Fruit fly (Drosophila melanogaster) whole organism, embryonic: ENCODE measurements around the gene aop.

Source experiments
- Atf3 ChIP-seq: fragments of 200-800 bp; sonication (Bioruptor generic); optimal IDR thresholded peaks from 3 replicates; lab custom pipeline; 2016; ENCODE audit warnings: missing biosample characterization, missing genetic modification characterization
- Bgb ChIP-seq: fragments of 200-800 bp; sonication (Bioruptor generic); IDR thresholded peaks from 2 replicates; pipeline ENCODE4 v1.3.6; 2022; ENCODE audit warnings: missing biosample characterization, missing genetic modification characterization; ENCODE audit not compliant: partially characterized antibody
- BtbVII ChIP-seq: fragments of 200-800 bp; sonication (Bioruptor generic); optimal IDR thresholded peaks from 3 replicates; lab custom pipeline; 2017; ENCODE audit warnings: missing biosample characterization, mild to moderate bottlenecking, missing genetic modification characterization
- CG10209 ChIP-seq: fragments of 200-800 bp; sonication (Bioruptor generic); optimal IDR thresholded peaks from 3 replicates; lab custom pipeline; 2017; ENCODE audit warnings: missing biosample characterization, mild to moderate bottlenecking, missing genetic modification characterization, missing genetic modification reagents
- CG10431 ChIP-seq: fragments of 200-800 bp; sonication (Bioruptor generic); optimal IDR thresholded peaks from 3 replicates; lab custom pipeline; 2018; ENCODE audit warnings: missing biosample characterization, mild to moderate bottlenecking, missing genetic modification characterization
- CG12071 ChIP-seq: fragments of 200-800 bp; sonication (Bioruptor generic); optimal IDR thresholded peaks from 3 replicates; lab custom pipeline; 2018; ENCODE audit warnings: missing biosample characterization, mild to moderate bottlenecking, missing genetic modification characterization
- CG12104 ChIP-seq: fragments of 200-800 bp; sonication (Bioruptor generic); optimal IDR thresholded peaks from 3 replicates; lab custom pipeline; 2016; ENCODE audit warnings: missing biosample characterization, missing genetic modification characterization
- CG12659 ChIP-seq: fragments of 200-800 bp; sonication (Bioruptor generic); optimal IDR thresholded peaks from 3 replicates; lab custom pipeline; 2017; ENCODE audit warnings: mild to moderate bottlenecking, missing biosample characterization, missing genetic modification reagents, missing genetic modification characterization
- CG13424 ChIP-seq: fragments of 200-800 bp; sonication (Bioruptor generic); optimal IDR thresholded peaks from 2 replicates; lab custom pipeline; 2019; ENCODE audit warnings: missing biosample characterization, mild to moderate bottlenecking, missing genetic modification characterization, moderate library complexity
- CG15269 ChIP-seq: fragments of 200-800 bp; sonication (Bioruptor generic); optimal IDR thresholded peaks from 2 replicates; lab custom pipeline; 2018; ENCODE audit warnings: missing biosample characterization, mild to moderate bottlenecking, missing genetic modification characterization, moderate library complexity
- CG15479 ChIP-seq: fragments of 200-800 bp; sonication (Bioruptor generic); optimal IDR thresholded peaks from 3 replicates; lab custom pipeline; 2019; ENCODE audit warnings: missing biosample characterization, mild to moderate bottlenecking, missing genetic modification characterization, moderate library complexity
- CG2712 ChIP-seq: fragments of 200-800 bp; optimal IDR thresholded peaks from 3 replicates; lab custom pipeline; 2019; ENCODE audit warnings: missing biosample characterization, mild to moderate bottlenecking, missing genetic modification characterization, moderate library complexity
- CG3163 ChIP-seq: fragments of 200-800 bp; sonication (Bioruptor generic); optimal IDR thresholded peaks from 3 replicates; lab custom pipeline; 2016; ENCODE audit warnings: missing biosample characterization, missing genetic modification characterization
- CG32767 ChIP-seq: fragments of 200-800 bp; sonication (Bioruptor generic); IDR thresholded peaks from 2 replicates; pipeline ENCODE4 v1.3.6; 2022; ENCODE audit warnings: missing biosample characterization, missing genetic modification characterization
- CG34376 ChIP-seq: fragments of 200-800 bp; sonication (Bioruptor generic); optimal IDR thresholded peaks from 2 replicates; lab custom pipeline; 2018; ENCODE audit warnings: missing biosample characterization, mild to moderate bottlenecking, missing genetic modification characterization
- CG34422 ChIP-seq: fragments of 200-800 bp; sonication (Bioruptor generic); IDR thresholded peaks from 3 replicates; pipeline ENCODE4 v1.3.6; 2022; ENCODE audit warnings: missing biosample characterization, missing genetic modification characterization
- CG4282 ChIP-seq: fragments of 200-800 bp; sonication (Bioruptor generic); optimal IDR thresholded peaks from 2 replicates; lab custom pipeline; 2016; ENCODE audit warnings: missing biosample characterization, missing genetic modification characterization
- CG7357 ChIP-seq: fragments of 200-800 bp; sonication (Bioruptor generic); IDR thresholded peaks from 3 replicates; pipeline ENCODE4 v1.3.6; 2022; ENCODE audit warnings: missing biosample characterization, missing genetic modification characterization
- CG8281 ChIP-seq: fragments of 200-800 bp; sonication (Bioruptor generic); optimal IDR thresholded peaks from 2 replicates; lab custom pipeline; 2018; ENCODE audit warnings: missing biosample characterization, mild to moderate bottlenecking, missing genetic modification characterization, moderate library complexity
- CTCF ChIP-seq: fragments of 200-800 bp; sonication (Bioruptor generic); optimal IDR thresholded peaks from 2 replicates; lab custom pipeline; 2017; ENCODE audit warnings: missing biosample characterization, mild to moderate bottlenecking, missing genetic modification characterization, moderate library complexity
- Dad ChIP-seq: fragments of 200-800 bp; sonication (Bioruptor generic); optimal IDR thresholded peaks from 3 replicates; lab custom pipeline; 2016; ENCODE audit warnings: missing biosample characterization, missing genetic modification characterization
- Eip74EF ChIP-seq, 2 experiments: fragments of 200-800 bp in 1 of 2; fragments of >200 bp in 1 of 2; sonication (Bioruptor generic) in 1 of 2; optimal IDR thresholded peaks; 2 replicates each; lab custom pipeline; 2017 to 2019; ENCODE audit warnings: missing biosample characterization in 2 of 2, missing genetic modification characterization in 2 of 2, mild to moderate bottlenecking in 1 of 2, moderate library complexity in 1 of 2
- Hand ChIP-seq: fragments of 200-800 bp; sonication (Bioruptor generic); optimal IDR thresholded peaks from 2 replicates; lab custom pipeline; 2017; ENCODE audit warnings: mild to moderate bottlenecking, missing biosample characterization, missing genetic modification reagents, missing genetic modification characterization
- Hr39 ChIP-seq: fragments of >200 bp; optimal IDR thresholded peaks from 2 replicates; lab custom pipeline; 2017
- Lpt ChIP-seq: fragments of >200 bp; optimal IDR thresholded peaks from 2 replicates; lab custom pipeline; 2018; ENCODE audit warnings: missing biosample characterization, missing genetic modification characterization
- Sox100B ChIP-seq: fragments of 200-800 bp; sonication (Bioruptor generic); optimal IDR thresholded peaks from 3 replicates; lab custom pipeline; 2018; ENCODE audit warnings: missing biosample characterization, mild to moderate bottlenecking, missing genetic modification characterization
- al ChIP-seq: fragments of 200-800 bp; sonication (Bioruptor generic); IDR thresholded peaks from 2 replicates; pipeline ENCODE4 v1.3.6; 2022; ENCODE audit warnings: missing biosample characterization, missing genetic modification characterization
- bab2 ChIP-seq: fragments of 200-800 bp; sonication (Bioruptor generic); optimal IDR thresholded peaks from 2 replicates; lab custom pipeline; 2016; ENCODE audit warnings: missing biosample characterization, missing genetic modification characterization
- bcd ChIP-seq: fragments of 200-800 bp; sonication (Bioruptor generic); optimal IDR thresholded peaks from 2 replicates; lab custom pipeline; 2017; ENCODE audit warnings: missing biosample characterization, mild to moderate bottlenecking, missing genetic modification characterization
- bowl ChIP-seq: fragments of 200-800 bp; sonication (Bioruptor generic); IDR thresholded peaks from 2 replicates; pipeline ENCODE4 v1.3.6; 2022; ENCODE audit warnings: missing biosample characterization, missing genetic modification characterization
- btn ChIP-seq: fragments of 200-800 bp; sonication (Bioruptor generic); optimal IDR thresholded peaks from 2 replicates; lab custom pipeline; 2016; ENCODE audit warnings: missing biosample characterization, missing genetic modification characterization
- ci ChIP-seq: fragments of 200-800 bp; sonication (Bioruptor generic); IDR thresholded peaks from 3 replicates; pipeline ENCODE4 v1.3.6; 2022; ENCODE audit warnings: missing biosample characterization, missing genetic modification characterization
- dmrt99B ChIP-seq: fragments of 200-800 bp; sonication (Bioruptor generic); optimal IDR thresholded peaks from 2 replicates; lab custom pipeline; 2018; ENCODE audit warnings: missing biosample characterization, mild to moderate bottlenecking, missing genetic modification characterization, moderate library complexity
- eve ChIP-seq, 2 experiments: fragments of >200 bp; optimal IDR thresholded peaks; 2 replicates each; lab custom pipeline; 2017; ENCODE audit warnings: missing biosample characterization in 2 of 2, missing genetic modification characterization in 2 of 2
- eyg ChIP-seq: fragments of 200-800 bp; sonication (Bioruptor generic); optimal IDR thresholded peaks from 3 replicates; lab custom pipeline; 2016; ENCODE audit warnings: missing biosample characterization, missing genetic modification characterization
- grn ChIP-seq: fragments of 200-800 bp; sonication (Bioruptor generic); optimal IDR thresholded peaks from 3 replicates; lab custom pipeline; 2017; ENCODE audit warnings: missing biosample characterization, missing genetic modification characterization
- inv ChIP-seq: fragments of 200-800 bp; sonication (Bioruptor generic); IDR thresholded peaks from 2 replicates; pipeline ENCODE4 v1.3.6; 2022; ENCODE audit warnings: missing biosample characterization, missing genetic modification characterization; ENCODE audit not compliant: partially characterized antibody
- kni ChIP-seq: fragments of 200-800 bp; sonication (Bioruptor generic); optimal IDR thresholded peaks from 3 replicates; lab custom pipeline; 2017; ENCODE audit warnings: mild to moderate bottlenecking, missing biosample characterization, missing genetic modification reagents, missing genetic modification characterization
- lbe ChIP-seq: fragments of 200-800 bp; sonication (Bioruptor generic); optimal IDR thresholded peaks from 2 replicates; lab custom pipeline; 2016; ENCODE audit warnings: missing biosample characterization, mild to moderate bottlenecking, missing genetic modification characterization
- nmo ChIP-seq: fragments of 200-800 bp; sonication (Bioruptor generic); optimal IDR thresholded peaks from 2 replicates; lab custom pipeline; 2018; ENCODE audit warnings: missing biosample characterization, mild to moderate bottlenecking, missing genetic modification characterization, moderate library complexity
- nom ChIP-seq: fragments of 200-800 bp; sonication (Bioruptor generic); optimal IDR thresholded peaks from 2 replicates; lab custom pipeline; 2017; ENCODE audit warnings: missing biosample characterization, missing genetic modification characterization, mild to moderate bottlenecking, moderate library complexity, missing genetic modification reagents
- oc ChIP-seq: fragments of 200-800 bp; sonication (Bioruptor generic); optimal IDR thresholded peaks from 2 replicates; lab custom pipeline; 2018; ENCODE audit warnings: missing biosample characterization, mild to moderate bottlenecking, missing genetic modification characterization, moderate library complexity
- p53 ChIP-seq: fragments of 200-800 bp; sonication (Bioruptor generic); optimal IDR thresholded peaks from 2 replicates; lab custom pipeline; 2016; ENCODE audit warnings: missing biosample characterization, missing genetic modification characterization
- pan ChIP-seq, 4 experiments: fragments of >200 bp in 3 of 4; fragments of 200-800 bp in 1 of 4; sonication (Bioruptor generic) in 1 of 4; optimal IDR thresholded peaks in 3 of 4; IDR thresholded peaks in 1 of 4; 2 replicates each; pipeline versions ENCODE4 v1.3.6 to Lab custom; 2017 to 2022; ENCODE audit warnings: missing biosample characterization in 2 of 4, missing genetic modification characterization in 2 of 4, mixed read lengths in 1 of 4
- pzg ChIP-seq: fragments of 200-800 bp; sonication (Bioruptor generic); optimal IDR thresholded peaks from 3 replicates; lab custom pipeline; 2018; ENCODE audit warnings: missing biosample characterization, mild to moderate bottlenecking, missing genetic modification characterization, moderate library complexity
- sob ChIP-seq: fragments of 200-800 bp; sonication (Bioruptor generic); IDR thresholded peaks from 2 replicates; pipeline ENCODE4 v1.3.6; 2022; ENCODE audit warnings: missing biosample characterization, missing genetic modification characterization
- stc ChIP-seq: fragments of 200-800 bp; sonication (Bioruptor generic); IDR thresholded peaks from 2 replicates; pipeline ENCODE4 v1.3.6; 2022; ENCODE audit warnings: missing biosample characterization, missing genetic modification characterization
- sug ChIP-seq: fragments of 200-800 bp; optimal IDR thresholded peaks from 2 replicates; lab custom pipeline; 2019; ENCODE audit warnings: missing biosample characterization, mild to moderate bottlenecking, missing genetic modification characterization, moderate library complexity
- tll ChIP-seq, 2 experiments: fragments of 200-800 bp in 1 of 2; fragments of >200 bp in 1 of 2; sonication (Bioruptor generic) in 1 of 2; optimal IDR thresholded peaks; 2 replicates each; lab custom pipeline; 2017 to 2019; ENCODE audit warnings: missing biosample characterization in 2 of 2, missing genetic modification characterization in 2 of 2, mild to moderate bottlenecking in 1 of 2, moderate library complexity in 1 of 2
- trem ChIP-seq: fragments of 200-800 bp; optimal IDR thresholded peaks from 3 replicates; lab custom pipeline; 2019; ENCODE audit warnings: missing biosample characterization, mild to moderate bottlenecking, missing genetic modification characterization, moderate library complexity

The aop gene

dm6 chr2L:2182735-2183340 is 4.3 kb upstream of the aop start (continued):
- TF ChIP-seq pan (optimal IDR thresholded peaks at IDR 0.05; lab: Kevin White, UChicago) (no peak), pan (GFP tag; optimal IDR thresholded peaks at IDR 0.05 in 1 of 2, IDR thresholded peaks at IDR 0.05 in 1 of 2) (peak in 1 of 2 experiments; percentile 16), CG13424 (tag; lab: Kevin White, UChicago) (peak; percentile 45), eve (GFP tag; optimal IDR thresholded peaks at IDR 0.05; lab: Kevin White, UChicago) (peak in 1 of 2 experiments; percentile 59), CG34422 (GFP tag; lab: Robert Waterston, UW) (no peak; the same call in 2 of the 3 replicates), kni (GFP tag; lab: Kevin White, UChicago) (peak; percentile 20), al (GFP tag; lab: Robert Waterston, UW) (no peak), bab2 (GFP tag; lab: Kevin White, UChicago) (peak; percentile 58), BtbVII (GFP tag; lab: Kevin White, UChicago) (no peak), dmrt99B (tag; lab: Kevin White, UChicago) (no peak), inv (GFP tag; lab: Robert Waterston, UW) (no peak), pzg (no peak), Hand (no peak), eyg (GFP tag; lab: Kevin White, UChicago) (no peak), p53 (GFP tag; lab: Kevin White, UChicago) (peak; percentile 32), CG12659 (GFP tag; lab: Kevin White, UChicago) (no peak), CG3163 (GFP tag; lab: Kevin White, UChicago) (no peak), lbe (GFP tag; lab: Kevin White, UChicago) (no peak), btn (GFP tag; lab: Kevin White, UChicago) (peak; percentile 71), CG12071 (GFP tag; lab: Kevin White, UChicago) (no peak), Hr39 (lab: Kevin White, UChicago) (no peak), CG2712 (tag; lab: Kevin White, UChicago) (peak; percentile 89), tll (GFP tag; optimal IDR thresholded peaks at IDR 0.05; lab: Kevin White, UChicago) (no peak), bcd (GFP tag; lab: Kevin White, UChicago) (peak; percentile 34), bowl (no peak), CG32767 (peak; percentile 57; the same call in 1 of the 2 replicates), CG7357 (GFP tag; lab: Robert Waterston, UW) (peak; percentile 42; the same call in 1 of the 3 replicates), CG12104 (GFP tag; lab: Kevin White, UChicago) (no peak), sug (tag; lab: Kevin White, UChicago) (no peak), Sox100B (GFP tag; lab: Kevin White, UChicago) (no peak), Eip74EF (GFP tag; optimal IDR thresholded peaks at IDR 0.05; lab: Kevin White, UChicago) (no peak), CTCF (GFP tag; lab: Kevin White, UChicago) (no peak), grn (GFP tag; lab: Kevin White, UChicago) (no peak), Bgb (GFP tag; lab: Robert Waterston, UW) (no peak), sob (GFP tag; lab: Robert Waterston, UW) (no peak), CG15269 (tag; lab: Kevin White, UChicago) (no peak), nom (GFP tag; lab: Kevin White, UChicago) (peak; percentile 55), CG34376 (GFP tag; lab: Kevin White, UChicago) (no peak), ci (GFP tag; lab: Robert Waterston, UW) (peak; percentile 83), CG8281 (tag; lab: Kevin White, UChicago) (no peak), trem (tag; lab: Kevin White, UChicago) (peak; percentile 81), stc (GFP tag; lab: Robert Waterston, UW) (no peak), oc (tag; lab: Kevin White, UChicago) (no peak), CG10209 (GFP tag; lab: Kevin White, UChicago) (peak; percentile 54), CG15479 (no peak), nmo (GFP tag; lab: Kevin White, UChicago) (peak; percentile 67), Dad (GFP tag; lab: Kevin White, UChicago) (peak; percentile 21), CG10431 (GFP tag; lab: Kevin White, UChicago) (no peak), CG4282 (no peak), Atf3 (GFP tag; lab: Kevin White, UChicago) (peak; percentile 73), Lpt (no peak)
